Fruit fly (Drosophila melanogaster): ENCODE data around the gene Ibf1.

Gene Ibf1

DNA sequence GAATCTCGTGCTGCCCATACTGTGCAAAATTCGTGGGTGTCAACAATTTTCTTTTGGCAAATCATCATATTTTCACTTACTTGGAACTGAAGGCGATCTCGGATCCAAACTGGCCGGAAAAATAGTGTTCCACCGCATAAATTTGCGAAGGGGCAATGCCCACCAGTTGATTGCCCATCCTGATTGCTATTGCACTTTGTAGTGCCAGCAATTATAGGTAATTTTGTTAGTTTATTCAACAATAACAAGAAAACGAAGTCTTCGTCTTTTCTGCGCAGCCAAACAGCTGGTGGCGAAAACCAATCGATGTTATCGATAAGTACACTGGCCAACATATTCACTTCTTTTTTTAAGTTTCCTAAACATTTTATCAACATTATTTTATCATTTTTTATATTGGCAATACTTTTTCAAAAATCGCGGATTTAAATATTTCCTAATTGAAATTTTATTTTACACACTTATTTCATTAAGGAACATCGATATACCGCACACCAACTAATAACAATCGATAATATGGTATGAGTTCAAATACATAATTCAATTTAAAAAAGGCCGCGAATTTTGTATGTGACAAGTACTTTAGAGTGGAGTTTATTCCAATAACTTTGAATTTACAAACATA is 13.1 kb upstream of the Ibf1 start, which contains the start of gene Vps15 (continued):
- TF ChIP-seq dmrt11E (tag; optimal IDR thresholded peaks at IDR 0.05) = peak; percentile 72
- no peak for TF ChIP-seq corto (GFP tag; optimal IDR thresholded peaks at IDR 0.05)
- peak; percentile 43; the same call in 1 of the 2 replicates for TF ChIP-seq CG4404 (GFP tag; IDR thresholded peaks at IDR 0.05)
- TF ChIP-seq grau (tag; optimal IDR thresholded peaks at IDR 0.05) = peak; percentile 86
- TF ChIP-seq gce (GFP tag; IDR thresholded peaks at IDR 0.05) = no peak
- TF ChIP-seq CG15696 (tag; optimal IDR thresholded peaks at IDR 0.05) = peak; percentile 74
- TF ChIP-seq CG14710 (tag; optimal IDR thresholded peaks at IDR 0.05) = peak; percentile 90
- no peak for TF ChIP-seq tup (GFP tag; optimal IDR thresholded peaks at IDR 0.05)
- TF ChIP-seq CG34376 (GFP tag; optimal IDR thresholded peaks at IDR 0.05) = peak; percentile 62
- peak; percentile 89 for TF ChIP-seq CG10147 (GFP tag; optimal IDR thresholded peaks at IDR 0.05)
- TF ChIP-seq slbo (GFP tag; IDR thresholded peaks at IDR 0.05) = peak; percentile 77
- TF ChIP-seq pb (GFP tag; optimal IDR thresholded peaks at IDR 0.05) = no peak
- no peak for TF ChIP-seq Jarid2 (GFP tag; optimal IDR thresholded peaks at IDR 0.05)
- no peak for TF ChIP-seq TFAM (GFP tag; optimal IDR thresholded peaks at IDR 0.05)
- TF ChIP-seq CG7372 (GFP tag; IDR thresholded peaks at IDR 0.05) = peak; percentile 61
- no peak for TF ChIP-seq vfl (GFP tag; optimal IDR thresholded peaks at IDR 0.05)
- TF ChIP-seq Mad (GFP tag; optimal IDR thresholded peaks at IDR 0.05) = peak; percentile 48
- TF ChIP-seq Nf-YB (GFP tag; optimal IDR thresholded peaks at IDR 0.05) = peak; percentile 65
- peak; percentile 44; the same call in 1 of the 2 replicates for TF ChIP-seq NFAT (GFP tag; IDR thresholded peaks at IDR 0.05)
- peak; percentile 74 for TF ChIP-seq nerfin-1 (tag; optimal IDR thresholded peaks at IDR 0.05)
- peak; percentile 12 for TF ChIP-seq MTF-1 (GFP tag; optimal IDR thresholded peaks at IDR 0.05; ENCODE audit: borderline replicate concordance)
- TF ChIP-seq Usf (GFP tag; optimal IDR thresholded peaks at IDR 0.05) = no peak
- peak; percentile 62 for TF ChIP-seq CG18764 (GFP tag; optimal IDR thresholded peaks at IDR 0.05)
- TF ChIP-seq pan (optimal IDR thresholded peaks at IDR 0.05) = no peak
- peak in 1 of 2 experiments; percentile 72 for TF ChIP-seq pan (GFP tag; optimal IDR thresholded peaks at IDR 0.05 in 1 of 2, IDR thresholded peaks at IDR 0.05 in 1 of 2)
- TF ChIP-seq CG8924 (tag; optimal IDR thresholded peaks at IDR 0.05) = peak; percentile 82
- TF ChIP-seq kni (GFP tag; optimal IDR thresholded peaks at IDR 0.05) = peak; percentile 8
- peak; percentile 43 to 90 for TF ChIP-seq crp (GFP tag; optimal IDR thresholded peaks at IDR 0.05)
- TF ChIP-seq CG12155 (GFP tag; optimal IDR thresholded peaks at IDR 0.05) = peak; percentile 72
- peak; percentile 73 for TF ChIP-seq bbx (GFP tag; IDR thresholded peaks at IDR 0.05; ENCODE audit: partially characterized antibody)
- TF ChIP-seq GATAe (GFP tag; conservative IDR thresholded peaks at IDR 0.05) = no peak; the same call in 1 of the 2 replicates
- TF ChIP-seq CG33557 (GFP tag; optimal IDR thresholded peaks at IDR 0.05) = peak; percentile 72
- peak; percentile 31 for TF ChIP-seq cato (GFP tag; optimal IDR thresholded peaks at IDR 0.05; ENCODE audit: borderline replicate concordance)
- no peak for TF ChIP-seq CG17912 (GFP tag; optimal IDR thresholded peaks at IDR 0.05)
- TF ChIP-seq pfk (GFP tag; optimal IDR thresholded peaks at IDR 0.05) = no peak
- TF ChIP-seq dysf (GFP tag; IDR thresholded peaks at IDR 0.05) = peak; percentile 72
- TF ChIP-seq crol (GFP tag; IDR thresholded peaks at IDR 0.05) = no peak
- peak; percentile 42 for TF ChIP-seq BtbVII (GFP tag; optimal IDR thresholded peaks at IDR 0.05)
- TF ChIP-seq lilli (GFP tag; optimal IDR thresholded peaks at IDR 0.05) = peak; percentile 82
- peak; percentile 66 for TF ChIP-seq maf-S (GFP tag; optimal IDR thresholded peaks at IDR 0.05)
- TF ChIP-seq bowl (GFP tag; IDR thresholded peaks at IDR 0.05) = no peak
- TF ChIP-seq odd (GFP tag; optimal IDR thresholded peaks at IDR 0.05) = peak; percentile 17
- TF ChIP-seq Blimp-1 (GFP tag; optimal IDR thresholded peaks at IDR 0.05) = peak; percentile 81
- TF ChIP-seq Max (GFP tag; optimal IDR thresholded peaks at IDR 0.05) = peak; percentile 71
- 0 out of 3 replicates have a peak, but pooled peaks have one; percentile 12 for TF ChIP-seq CG2199 (GFP tag; IDR thresholded peaks at IDR 0.05)
- TF ChIP-seq oc (tag; optimal IDR thresholded peaks at IDR 0.05) = peak; percentile 72
- TF ChIP-seq cwo (GFP tag; optimal IDR thresholded peaks at IDR 0.05) = peak; percentile 57
- TF ChIP-seq Deaf1 (tag; optimal IDR thresholded peaks at IDR 0.05) = peak; percentile 66
- peak; percentile 57 for TF ChIP-seq CG10654 (GFP tag; optimal IDR thresholded peaks at IDR 0.05)
